Worm (Caenorhabditis elegans) whole organism, late embryonic: ENCODE measurements around the gene twk-25.

Experiments used
- ama-1 ChIP-seq: fragments of 150-350 bp; optimal IDR thresholded peaks from 2 replicates; lab custom pipeline; 2014
- ceh-18 ChIP-seq: sonication (generic microtip); optimal IDR thresholded peaks from 2 replicates; lab custom pipeline; 2016; ENCODE audit warnings: missing genetic modification characterization, missing compliant biosample characterization
- ceh-24 ChIP-seq: sonication (generic microtip); optimal IDR thresholded peaks from 2 replicates; lab custom pipeline; 2016; ENCODE audit warnings: mild to moderate bottlenecking, missing genetic modification characterization, missing compliant biosample characterization
- eyg-1 ChIP-seq: sonication (generic microtip); optimal IDR thresholded peaks from 2 replicates; lab custom pipeline; 2016; ENCODE audit warnings: missing genotype, missing genetic modification characterization, missing compliant biosample characterization
- lim-6 ChIP-seq: sonication (generic microtip); optimal IDR thresholded peaks from 2 replicates; lab custom pipeline; 2016; ENCODE audit warnings: missing genetic modification characterization, missing compliant biosample characterization
- ttx-3 ChIP-seq: sonication (generic microtip); optimal IDR thresholded peaks from 2 replicates; lab custom pipeline; 2016; ENCODE audit warnings: missing genetic modification reagents, missing genetic modification characterization, missing compliant biosample characterization

Gene twk-25

ce11 chrIV:11551813-11552212 lies 47.3 kb downstream of the twk-25 start, which contains the start of gene col-128:
TSS of gene col-128 (minus strand) at chrIV:11551960.
- no peak for TF ChIP-seq ceh-24 (tag; lab: Kevin White, UChicago)
- TF ChIP-seq lim-6 (tag; lab: Kevin White, UChicago), result no peak
- TF ChIP-seq ttx-3 (tag; lab: Kevin White, UChicago), result no peak
- no peak for TF ChIP-seq ama-1
- no peak for TF ChIP-seq ceh-18 (tag; lab: Kevin White, UChicago)
- no peak for TF ChIP-seq eyg-1 (tag; lab: Kevin White, UChicago)
- TF ChIP-seq, all 69 proteins: peak for 0
